Fruit fly (Drosophila melanogaster) whole organism, embryonic: ENCODE measurements around the gene Mkp3.
A peak's percentile ranks its signal among the peaks of the same experiment; 100 is the strongest.

Experiments used
- Abd-B ChIP-seq: fragments of 200-800 bp; sonication (Bioruptor generic); optimal IDR thresholded peaks from 2 replicates; lab custom pipeline; 2018; ENCODE audit warnings: missing biosample characterization, mild to moderate bottlenecking, missing genetic modification characterization, moderate library complexity
- Atf6 ChIP-seq: fragments of 200-800 bp; sonication (Bioruptor generic); IDR thresholded peaks from 2 replicates; pipeline ENCODE4 v1.3.6; 2022; ENCODE audit warnings: missing biosample characterization, missing genetic modification characterization
- Blimp-1 ChIP-seq: fragments of 200-800 bp; sonication (Bioruptor generic); optimal IDR thresholded peaks from 3 replicates; lab custom pipeline; 2018; ENCODE audit warnings: missing biosample characterization, missing genetic modification characterization, mild to moderate bottlenecking, moderate library complexity, missing genetic modification reagents
- CG10209 ChIP-seq: fragments of 200-800 bp; sonication (Bioruptor generic); optimal IDR thresholded peaks from 3 replicates; lab custom pipeline; 2017; ENCODE audit warnings: missing biosample characterization, mild to moderate bottlenecking, missing genetic modification characterization, missing genetic modification reagents
- CG10267 ChIP-seq: fragments of 200-800 bp; sonication (Bioruptor generic); optimal IDR thresholded peaks from 2 replicates; lab custom pipeline; 2018; ENCODE audit warnings: missing biosample characterization, mild to moderate bottlenecking, missing genetic modification characterization, moderate library complexity
- CG10979 ChIP-seq: fragments of 200-800 bp; sonication (Bioruptor generic); optimal IDR thresholded peaks from 2 replicates; lab custom pipeline; 2018; ENCODE audit warnings: missing biosample characterization, mild to moderate bottlenecking, missing genetic modification characterization, moderate library complexity
- CG11085 ChIP-seq: fragments of 200-800 bp; sonication (Bioruptor generic); IDR thresholded peaks from 2 replicates; pipeline ENCODE4 v1.3.6; 2022; ENCODE audit warnings: missing biosample characterization, missing genetic modification characterization
- CG11504 ChIP-seq: fragments of 200-800 bp; sonication (Bioruptor generic); optimal IDR thresholded peaks from 3 replicates; lab custom pipeline; 2019; ENCODE audit warnings: missing biosample characterization, mild to moderate bottlenecking, missing genetic modification characterization, moderate library complexity
- CG11696 ChIP-seq: fragments of 200-800 bp; sonication (Bioruptor generic); IDR thresholded peaks from 2 replicates; pipeline ENCODE4 v1.3.6; 2022; ENCODE audit warnings: missing biosample characterization, missing genetic modification characterization
- CG12299 ChIP-seq: fragments of 200-800 bp; sonication (Bioruptor generic); optimal IDR thresholded peaks from 2 replicates; lab custom pipeline; 2018; ENCODE audit warnings: missing biosample characterization, mild to moderate bottlenecking, missing genetic modification characterization
- CG12391 ChIP-seq: fragments of 200-800 bp; sonication (Bioruptor generic); optimal IDR thresholded peaks from 3 replicates; lab custom pipeline; 2018; ENCODE audit warnings: missing biosample characterization, mild to moderate bottlenecking, missing genetic modification characterization, moderate library complexity
- CG12659 ChIP-seq: fragments of 200-800 bp; sonication (Bioruptor generic); optimal IDR thresholded peaks from 3 replicates; lab custom pipeline; 2017; ENCODE audit warnings: mild to moderate bottlenecking, missing biosample characterization, missing genetic modification reagents, missing genetic modification characterization
- CG12942 ChIP-seq: fragments of 200-800 bp; sonication (Bioruptor generic); optimal IDR thresholded peaks from 3 replicates; lab custom pipeline; 2016; ENCODE audit warnings: missing biosample characterization, missing genetic modification characterization
- CG14710 ChIP-seq: fragments of 200-800 bp; sonication (Bioruptor generic); optimal IDR thresholded peaks from 3 replicates; lab custom pipeline; 2019; ENCODE audit warnings: missing biosample characterization, mild to moderate bottlenecking, missing genetic modification characterization, moderate library complexity
- CG16863 ChIP-seq: fragments of 200-800 bp; sonication (Bioruptor generic); optimal IDR thresholded peaks from 3 replicates; lab custom pipeline; 2016; ENCODE audit warnings: missing biosample characterization, missing genetic modification characterization
- CG17829 ChIP-seq: fragments of 200-800 bp; optimal IDR thresholded peaks from 2 replicates; lab custom pipeline; 2019; ENCODE audit warnings: missing biosample characterization, mild to moderate bottlenecking, missing genetic modification characterization, moderate library complexity
- CG2678 ChIP-seq: fragments of 200-800 bp; sonication (Bioruptor generic); optimal IDR thresholded peaks from 3 replicates; lab custom pipeline; 2019; ENCODE audit warnings: missing biosample characterization, mild to moderate bottlenecking, missing genetic modification characterization, moderate library complexity
- CG6689 ChIP-seq: fragments of 200-800 bp; sonication (Bioruptor generic); IDR thresholded peaks from 2 replicates; pipeline ENCODE4 v1.3.6; 2022; ENCODE audit warnings: missing biosample characterization, missing genetic modification characterization
- CG6765 ChIP-seq: fragments of 200-800 bp; sonication (Bioruptor generic); optimal IDR thresholded peaks from 3 replicates; lab custom pipeline; 2017; ENCODE audit warnings: missing biosample characterization, mild to moderate bottlenecking, missing genetic modification characterization
- CG7556 ChIP-seq: fragments of 200-800 bp; sonication (Bioruptor generic); optimal IDR thresholded peaks from 2 replicates; lab custom pipeline; 2017; ENCODE audit warnings: missing biosample characterization, mild to moderate bottlenecking, missing genetic modification characterization
- CG9215 ChIP-seq: fragments of 200-800 bp; sonication (Bioruptor generic); IDR thresholded peaks from 2 replicates; pipeline ENCODE4 v1.3.6; 2022; ENCODE audit warnings: missing biosample characterization, missing genetic modification characterization
- CG9437 ChIP-seq: fragments of 200-800 bp; sonication (Bioruptor generic); optimal IDR thresholded peaks from 2 replicates; lab custom pipeline; 2018; ENCODE audit warnings: missing biosample characterization, mild to moderate bottlenecking, missing genetic modification characterization
- Fer1 ChIP-seq: fragments of 200-800 bp; sonication (Bioruptor generic); optimal IDR thresholded peaks from 2 replicates; lab custom pipeline; 2017; ENCODE audit warnings: missing biosample characterization, mild to moderate bottlenecking, missing genetic modification characterization
- HLH4C ChIP-seq: fragments of 200-800 bp; sonication (Bioruptor generic); IDR thresholded peaks from 3 replicates; pipeline ENCODE4 v1.3.6; 2022; ENCODE audit warnings: missing biosample characterization, missing genetic modification characterization; ENCODE audit not compliant: partially characterized antibody
- Hmr ChIP-seq: fragments of 200-800 bp; sonication (Bioruptor generic); optimal IDR thresholded peaks from 3 replicates; lab custom pipeline; 2017; ENCODE audit warnings: mild to moderate bottlenecking, missing biosample characterization, missing genetic modification reagents, missing genetic modification characterization
- Hr51 ChIP-seq, 2 experiments: fragments of 200-800 bp; sonication (Bioruptor generic); optimal IDR thresholded peaks; 2 replicates in 1 of 2; 3 replicates in 1 of 2; lab custom pipeline; 2016 to 2018; ENCODE audit warnings: missing biosample characterization in 2 of 2, missing genetic modification characterization in 2 of 2, mild to moderate bottlenecking in 1 of 2, moderate library complexity in 1 of 2
- Med ChIP-seq: fragments of 200-800 bp; sonication (Bioruptor generic); peaks from one replicate; lab custom pipeline; 2016; ENCODE audit warnings: missing biosample characterization, missing genetic modification characterization, mild to moderate bottlenecking, inconsistent platforms, moderate library complexity
- Pdp1 ChIP-seq, 2 experiments: fragments of 200-800 bp; sonication (Bioruptor generic); optimal IDR thresholded peaks; 3 replicates each; lab custom pipeline; 2016; ENCODE audit warnings: missing biosample characterization in 2 of 2, missing genetic modification characterization in 2 of 2, mild to moderate bottlenecking in 1 of 2, moderate library complexity in 1 of 2
- Side ChIP-seq: fragments of 200-800 bp; sonication (Bioruptor generic); optimal IDR thresholded peaks from 2 replicates; lab custom pipeline; 2016; ENCODE audit warnings: missing biosample characterization, missing genetic modification characterization
- Sox102F ChIP-seq: fragments of 200-800 bp; sonication (Bioruptor generic); optimal IDR thresholded peaks from 2 replicates; lab custom pipeline; 2018; ENCODE audit warnings: missing biosample characterization, mild to moderate bottlenecking, missing genetic modification characterization, moderate library complexity
- abd-A ChIP-seq: fragments of 200-800 bp; sonication (Bioruptor generic); optimal IDR thresholded peaks from 3 replicates; lab custom pipeline; 2019; ENCODE audit warnings: missing biosample characterization, mild to moderate bottlenecking, missing genetic modification characterization, moderate library complexity
- bsh ChIP-seq, 2 experiments: fragments of 200-800 bp; sonication (Bioruptor generic); optimal IDR thresholded peaks; 2 replicates each; lab custom pipeline; 2017 to 2018; ENCODE audit warnings: mild to moderate bottlenecking in 2 of 2, missing biosample characterization in 2 of 2, missing genetic modification characterization in 2 of 2, moderate library complexity in 1 of 2
- cas ChIP-seq: fragments of 200-800 bp; sonication (Bioruptor generic); IDR thresholded peaks from 2 replicates; pipeline ENCODE4 v1.3.6; 2022; ENCODE audit warnings: missing biosample characterization, missing genetic modification characterization
- ci ChIP-seq: fragments of 200-800 bp; sonication (Bioruptor generic); IDR thresholded peaks from 3 replicates; pipeline ENCODE4 v1.3.6; 2022; ENCODE audit warnings: missing biosample characterization, missing genetic modification characterization
- dysf ChIP-seq: fragments of 200-800 bp; sonication (Bioruptor generic); IDR thresholded peaks from 3 replicates; pipeline ENCODE4 v1.3.6; 2022; ENCODE audit warnings: missing biosample characterization, missing genetic modification characterization
- emc ChIP-seq: fragments of 200-800 bp; sonication (Bioruptor generic); optimal IDR thresholded peaks from 2 replicates; lab custom pipeline; 2016; ENCODE audit warnings: missing biosample characterization, missing genetic modification characterization
- fd3F ChIP-seq: fragments of 200-800 bp; sonication (Bioruptor generic); optimal IDR thresholded peaks from 2 replicates; lab custom pipeline; 2018; ENCODE audit warnings: missing biosample characterization, mild to moderate bottlenecking, missing genetic modification characterization, moderate library complexity
- fd96Cb ChIP-seq: fragments of 200-800 bp; sonication (Bioruptor generic); optimal IDR thresholded peaks from 2 replicates; lab custom pipeline; 2018; ENCODE audit warnings: missing biosample characterization, mild to moderate bottlenecking, missing genetic modification characterization, moderate library complexity
- her ChIP-seq: fragments of 200-800 bp; sonication (Bioruptor generic); optimal IDR thresholded peaks from 2 replicates; lab custom pipeline; 2016; ENCODE audit warnings: missing biosample characterization, missing genetic modification characterization
- ind ChIP-seq: fragments of 200-800 bp; sonication (Bioruptor generic); optimal IDR thresholded peaks from 3 replicates; lab custom pipeline; 2016; ENCODE audit warnings: missing biosample characterization, missing genetic modification characterization
- lilli ChIP-seq: fragments of 200-800 bp; sonication (Bioruptor generic); optimal IDR thresholded peaks from 3 replicates; lab custom pipeline; 2016; ENCODE audit warnings: missing biosample characterization, missing genetic modification characterization
- pb ChIP-seq: fragments of 200-800 bp; sonication (Bioruptor generic); optimal IDR thresholded peaks from 3 replicates; lab custom pipeline; 2016; ENCODE audit warnings: missing biosample characterization, missing genetic modification characterization
- pzg ChIP-seq: fragments of 200-800 bp; sonication (Bioruptor generic); optimal IDR thresholded peaks from 3 replicates; lab custom pipeline; 2018; ENCODE audit warnings: missing biosample characterization, mild to moderate bottlenecking, missing genetic modification characterization, moderate library complexity
- run ChIP-seq: fragments of 200-800 bp; sonication (Bioruptor generic); optimal IDR thresholded peaks from 3 replicates; lab custom pipeline; 2018; ENCODE audit warnings: missing biosample characterization, mild to moderate bottlenecking, missing genetic modification characterization
- trem ChIP-seq: fragments of 200-800 bp; optimal IDR thresholded peaks from 3 replicates; lab custom pipeline; 2019; ENCODE audit warnings: missing biosample characterization, mild to moderate bottlenecking, missing genetic modification characterization, moderate library complexity
- unpg ChIP-seq: fragments of 200-800 bp; sonication (Bioruptor generic); optimal IDR thresholded peaks from 3 replicates; lab custom pipeline; 2018; ENCODE audit warnings: missing biosample characterization, mild to moderate bottlenecking, missing genetic modification characterization, moderate library complexity
- wor ChIP-seq: fragments of 200-800 bp; sonication (Bioruptor generic); IDR thresholded peaks from 2 replicates; pipeline ENCODE4 v1.3.6; 2022; ENCODE audit warnings: missing biosample characterization, missing genetic modification characterization

Mkp3 gene

dm6 chr3L:19087369-19088275 is 1.4 kb upstream of the Mkp3 start (continued):
- TF ChIP-seq unpg (GFP tag; lab: Kevin White, UChicago) (peak; percentile 40), Fer1 (GFP tag; lab: Kevin White, UChicago) (peak; percentile 54), CG10267 (tag; lab: Kevin White, UChicago) (peak; percentile 46), CG14710 (tag; lab: Kevin White, UChicago) (peak; percentile 35), CG9437 (GFP tag; lab: Kevin White, UChicago) (peak; percentile 47), Abd-B (GFP tag; lab: Kevin White, UChicago) (peak; percentile 32), lilli (GFP tag; lab: Kevin White, UChicago) (no peak), fd96Cb (tag; lab: Kevin White, UChicago) (peak; percentile 44), wor (GFP tag; lab: Robert Waterston, UW) (no peak), CG12391 (tag; lab: Kevin White, UChicago) (peak; percentile 49), CG10979 (peak; percentile 51), Pdp1 (GFP tag; optimal IDR thresholded peaks at IDR 0.05; lab: Kevin White, UChicago) (no peak), Sox102F (peak; percentile 59), CG10209 (GFP tag; lab: Kevin White, UChicago) (peak; percentile 44), pzg (GFP tag; lab: Kevin White, UChicago) (no peak), CG6765 (GFP tag; lab: Kevin White, UChicago) (no peak), CG12299 (tag; lab: Kevin White, UChicago) (peak; percentile 19), CG12942 (GFP tag; lab: Kevin White, UChicago) (no peak), bsh (GFP tag; optimal IDR thresholded peaks at IDR 0.05; lab: Kevin White, UChicago) (peak in 1 of 2 experiments; percentile 39), Hr51 (GFP tag; optimal IDR thresholded peaks at IDR 0.05; lab: Kevin White, UChicago) (peak in 1 of 2 experiments; percentile 61), cas (GFP tag; lab: Robert Waterston, UW) (no peak), Med (peak; percentile 81), Hmr (GFP tag; lab: Kevin White, UChicago) (peak; percentile 69), dysf (0 out of 3 replicates have a peak, but pooled peaks have one; percentile 5), CG9215 (GFP tag; lab: Robert Waterston, UW) (no peak), CG6689 (GFP tag; lab: Robert Waterston, UW) (peak; percentile 25; the same call in 1 of the 2 replicates), her (no peak), fd3F (GFP tag; lab: Kevin White, UChicago) (peak; percentile 2), Atf6 (0 out of 2 replicates have a peak, but pooled peaks have one; percentile 29), CG2678 (tag; lab: Kevin White, UChicago) (peak; percentile 61), Blimp-1 (peak; percentile 42), pb (no peak), CG7556 (GFP tag; lab: Kevin White, UChicago) (peak; percentile 75), ci (peak; percentile 27; the same call in 1 of the 3 replicates), abd-A (peak; percentile 86), CG17829 (tag; lab: Kevin White, UChicago) (peak; percentile 42), trem (tag; lab: Kevin White, UChicago) (peak; percentile 17), HLH4C (GFP tag; lab: Robert Waterston, UW) (no peak), Side (GFP tag; lab: Kevin White, UChicago) (no peak), CG12659 (peak; percentile 38), CG16863 (GFP tag; lab: Kevin White, UChicago) (no peak), emc (no peak), CG11085 (GFP tag; lab: Robert Waterston, UW) (no peak), ind (peak; percentile 27), CG11696 (GFP tag; lab: Robert Waterston, UW) (no peak), CG11504 (tag; lab: Kevin White, UChicago) (peak; percentile 61), run (tag; lab: Kevin White, UChicago) (no peak)
